Fruit fly (Drosophila melanogaster) whole organism, embryonic: ENCODE measurements around the gene slp1.
A peak's percentile ranks its signal among the peaks of the same experiment; 100 is the strongest.

ENCODE experiments used
- Adf1 ChIP-seq: fragments of 200-800 bp; sonication (Bioruptor generic); IDR thresholded peaks from 2 replicates; pipeline ENCODE4 v1.3.6; 2022; ENCODE audit warnings: missing biosample characterization, missing genetic modification characterization
- Antp ChIP-seq: fragments of 200-800 bp; sonication (Bioruptor generic); optimal IDR thresholded peaks from 3 replicates; lab custom pipeline; 2016; ENCODE audit warnings: missing biosample characterization, missing genetic modification characterization
- Atf3 ChIP-seq: fragments of 200-800 bp; sonication (Bioruptor generic); optimal IDR thresholded peaks from 3 replicates; lab custom pipeline; 2016; ENCODE audit warnings: missing biosample characterization, missing genetic modification characterization
- CG10366 ChIP-seq: fragments of 200-800 bp; sonication (Bioruptor generic); IDR thresholded peaks from 2 replicates; pipeline ENCODE4 v1.3.6; 2022; ENCODE audit warnings: missing biosample characterization, missing genetic modification characterization
- CG10979 ChIP-seq: fragments of 200-800 bp; sonication (Bioruptor generic); optimal IDR thresholded peaks from 2 replicates; lab custom pipeline; 2018; ENCODE audit warnings: missing biosample characterization, mild to moderate bottlenecking, missing genetic modification characterization, moderate library complexity
- CG12104 ChIP-seq: fragments of 200-800 bp; sonication (Bioruptor generic); optimal IDR thresholded peaks from 3 replicates; lab custom pipeline; 2016; ENCODE audit warnings: missing biosample characterization, missing genetic modification characterization
- CG12236 ChIP-seq: fragments of 200-800 bp; sonication (Bioruptor generic); optimal IDR thresholded peaks from 2 replicates; lab custom pipeline; 2016; ENCODE audit warnings: missing biosample characterization, missing genetic modification characterization
- CG12942 ChIP-seq: fragments of 200-800 bp; sonication (Bioruptor generic); optimal IDR thresholded peaks from 3 replicates; lab custom pipeline; 2016; ENCODE audit warnings: missing biosample characterization, missing genetic modification characterization
- CG15073 ChIP-seq: fragments of 200-800 bp; sonication (Bioruptor generic); optimal IDR thresholded peaks from 2 replicates; lab custom pipeline; 2016; ENCODE audit warnings: missing biosample characterization, missing genetic modification characterization
- CG1529 ChIP-seq: fragments of 200-800 bp; sonication (Bioruptor generic); optimal IDR thresholded peaks from 3 replicates; lab custom pipeline; 2018; ENCODE audit warnings: missing biosample characterization, missing genetic modification characterization
- CG17829 ChIP-seq: fragments of 200-800 bp; optimal IDR thresholded peaks from 2 replicates; lab custom pipeline; 2019; ENCODE audit warnings: missing biosample characterization, mild to moderate bottlenecking, missing genetic modification characterization, moderate library complexity
- CG18764 ChIP-seq: fragments of 200-800 bp; sonication (Bioruptor generic); optimal IDR thresholded peaks from 3 replicates; lab custom pipeline; 2016; ENCODE audit warnings: missing biosample characterization, missing genetic modification characterization
- CG4328 ChIP-seq: fragments of 200-800 bp; sonication (Bioruptor generic); optimal IDR thresholded peaks from 3 replicates; lab custom pipeline; 2017; ENCODE audit warnings: missing biosample characterization, missing genetic modification reagents, missing genetic modification characterization
- CG6813 ChIP-seq: fragments of 200-800 bp; sonication (Bioruptor generic); optimal IDR thresholded peaks from 2 replicates; lab custom pipeline; 2017; ENCODE audit warnings: missing biosample characterization, missing genetic modification characterization, mild to moderate bottlenecking, moderate library complexity, missing genetic modification reagents
- CG8089 ChIP-seq: fragments of 200-800 bp; sonication (Bioruptor generic); optimal IDR thresholded peaks from 3 replicates; lab custom pipeline; 2016; ENCODE audit warnings: missing biosample characterization, missing genetic modification characterization
- CG8944 ChIP-seq: fragments of 200-800 bp; sonication (Bioruptor generic); optimal IDR thresholded peaks from 3 replicates; lab custom pipeline; 2016; ENCODE audit warnings: missing biosample characterization, missing genetic modification characterization
- CG9797 ChIP-seq: fragments of 200-800 bp; sonication (Bioruptor generic); optimal IDR thresholded peaks from 3 replicates; lab custom pipeline; 2018; ENCODE audit warnings: missing biosample characterization, mild to moderate bottlenecking, missing genetic modification characterization
- CG9932 ChIP-seq: fragments of 200-800 bp; sonication (Bioruptor generic); IDR thresholded peaks from 2 replicates; pipeline ENCODE4 v1.3.6; 2022; ENCODE audit warnings: missing biosample characterization, missing genetic modification characterization
- HLHmδ ChIP-seq: fragments of 200-800 bp; sonication (Bioruptor generic); optimal IDR thresholded peaks from 2 replicates; lab custom pipeline; 2018; ENCODE audit warnings: missing biosample characterization, mild to moderate bottlenecking, missing genetic modification characterization, moderate library complexity
- Hand ChIP-seq: fragments of 200-800 bp; sonication (Bioruptor generic); optimal IDR thresholded peaks from 2 replicates; lab custom pipeline; 2017; ENCODE audit warnings: mild to moderate bottlenecking, missing biosample characterization, missing genetic modification reagents, missing genetic modification characterization
- Lim3 ChIP-seq: fragments of 200-800 bp; sonication (Bioruptor generic); IDR thresholded peaks from 2 replicates; pipeline ENCODE4 v1.3.6; 2022; ENCODE audit warnings: missing biosample characterization, missing genetic modification characterization
- Mad ChIP-seq: fragments of 200-800 bp; sonication (Bioruptor generic); optimal IDR thresholded peaks from 2 replicates; lab custom pipeline; 2016; ENCODE audit warnings: missing biosample characterization, missing genetic modification characterization
- Meics ChIP-seq: fragments of 200-800 bp; sonication (Bioruptor generic); optimal IDR thresholded peaks from 2 replicates; lab custom pipeline; 2017; ENCODE audit warnings: missing biosample characterization, mild to moderate bottlenecking, missing genetic modification characterization
- NFAT ChIP-seq: fragments of 200-800 bp; sonication (Bioruptor generic); IDR thresholded peaks from 2 replicates; pipeline ENCODE4 v1.3.6; 2022; ENCODE audit warnings: missing biosample characterization, missing genetic modification characterization
- Ptx1 ChIP-seq: fragments of 200-800 bp; sonication (Bioruptor generic); IDR thresholded peaks from 2 replicates; pipeline ENCODE4 v1.3.6; 2022; ENCODE audit warnings: missing biosample characterization, missing genetic modification characterization
- Spps ChIP-seq: fragments of 200-800 bp; sonication (Bioruptor generic); optimal IDR thresholded peaks from 2 replicates; lab custom pipeline; 2018; ENCODE audit warnings: missing biosample characterization, mild to moderate bottlenecking, missing genetic modification characterization
- Sry-δ ChIP-seq: fragments of 200-800 bp; sonication (Bioruptor generic); optimal IDR thresholded peaks from 2 replicates; lab custom pipeline; 2016; ENCODE audit warnings: missing biosample characterization, missing genetic modification characterization
- Ssrp ChIP-seq: fragments of 200-800 bp; sonication (Bioruptor generic); optimal IDR thresholded peaks from 2 replicates; lab custom pipeline; 2018; ENCODE audit warnings: missing biosample characterization, mild to moderate bottlenecking, missing genetic modification characterization, moderate library complexity
- Xbp1 ChIP-seq: fragments of 200-800 bp; sonication (Bioruptor generic); optimal IDR thresholded peaks from 3 replicates; lab custom pipeline; 2016; ENCODE audit warnings: missing biosample characterization, mild to moderate bottlenecking, missing genetic modification characterization
- cad ChIP-seq: fragments of >200 bp; optimal IDR thresholded peaks from 2 replicates; lab custom pipeline; 2017; ENCODE audit warnings: missing biosample characterization, missing genetic modification characterization
- cas ChIP-seq: fragments of 200-800 bp; sonication (Bioruptor generic); IDR thresholded peaks from 2 replicates; pipeline ENCODE4 v1.3.6; 2022; ENCODE audit warnings: missing biosample characterization, missing genetic modification characterization
- caup ChIP-seq: fragments of 200-800 bp; sonication (Bioruptor generic); optimal IDR thresholded peaks from 3 replicates; lab custom pipeline; 2017; ENCODE audit warnings: missing biosample characterization, mild to moderate bottlenecking, missing genetic modification characterization, moderate library complexity; ENCODE audit not compliant: severe bottlenecking
- chinmo ChIP-seq: fragments of 200-800 bp; sonication (Bioruptor generic); IDR thresholded peaks from 4 replicates; pipeline ENCODE4 v1.3.6; 2022; ENCODE audit warnings: missing biosample characterization, missing genetic modification characterization; ENCODE audit not compliant: partially characterized antibody
- chn ChIP-seq: fragments of 200-800 bp; sonication (Bioruptor generic); optimal IDR thresholded peaks from 2 replicates; lab custom pipeline; 2016; ENCODE audit warnings: missing biosample characterization, missing genetic modification characterization
- ftz-f1 ChIP-seq: fragments of 200-800 bp; sonication (Bioruptor generic); optimal IDR thresholded peaks from 2 replicates; lab custom pipeline; 2016; ENCODE audit warnings: missing biosample characterization, missing genetic modification characterization
- gcm ChIP-seq: fragments of 200-800 bp; sonication (Bioruptor generic); optimal IDR thresholded peaks from 2 replicates; lab custom pipeline; 2019; ENCODE audit warnings: missing biosample characterization, mild to moderate bottlenecking, missing genetic modification characterization, moderate library complexity
- hkb ChIP-seq, 2 experiments: fragments of 200-800 bp in 1 of 2; fragments of >200 bp in 1 of 2; sonication (Bioruptor generic) in 1 of 2; IDR thresholded peaks in 1 of 2; optimal IDR thresholded peaks in 1 of 2; 2 replicates each; pipeline versions ENCODE4 v1.3.6 to Lab custom; 2017 to 2022; ENCODE audit warnings: missing biosample characterization in 1 of 2, missing genetic modification characterization in 1 of 2
- ken ChIP-seq: fragments of 200-800 bp; sonication (Bioruptor generic); IDR thresholded peaks from 3 replicates; pipeline ENCODE4 v1.3.6; 2022; ENCODE audit warnings: missing biosample characterization, missing genetic modification characterization
- lov ChIP-seq, 2 experiments: fragments of 200-800 bp in 1 of 2; fragments of >200 bp in 1 of 2; sonication (Bioruptor generic) in 1 of 2; IDR thresholded peaks in 1 of 2; optimal IDR thresholded peaks in 1 of 2; 2 replicates in 1 of 2; 3 replicates in 1 of 2; pipeline versions ENCODE4 v1.3.6 to Lab custom; 2017 to 2022; ENCODE audit warnings: missing biosample characterization in 1 of 2, missing genetic modification characterization in 1 of 2
- odd ChIP-seq: fragments of 200-800 bp; sonication (Bioruptor generic); optimal IDR thresholded peaks from 2 replicates; lab custom pipeline; 2017; ENCODE audit warnings: missing biosample characterization, mild to moderate bottlenecking, missing genetic modification characterization
- peb ChIP-seq: fragments of 200-800 bp; sonication (Bioruptor generic); IDR thresholded peaks from 2 replicates; pipeline ENCODE4 v1.3.6; 2022; ENCODE audit warnings: missing biosample characterization, missing genetic modification characterization
- pnt ChIP-seq: fragments of 200-800 bp; sonication (Bioruptor generic); optimal IDR thresholded peaks from 3 replicates; lab custom pipeline; 2016; ENCODE audit warnings: missing biosample characterization, missing genetic modification characterization
- repo ChIP-seq: fragments of 200-800 bp; sonication (Bioruptor generic); optimal IDR thresholded peaks from 2 replicates; lab custom pipeline; 2016; ENCODE audit warnings: missing biosample characterization, missing genetic modification characterization
- sima ChIP-seq: fragments of 200-800 bp; sonication (Bioruptor generic); optimal IDR thresholded peaks from 2 replicates; lab custom pipeline; 2016; ENCODE audit warnings: missing biosample characterization, missing genetic modification characterization
- tin ChIP-seq: fragments of 200-800 bp; sonication (Bioruptor generic); optimal IDR thresholded peaks from 3 replicates; lab custom pipeline; 2016; ENCODE audit warnings: missing biosample characterization, missing genetic modification characterization
- vvl ChIP-seq: fragments of 200-800 bp; sonication (Bioruptor generic); IDR thresholded peaks from 2 replicates; pipeline ENCODE4 v1.3.6; 2022; ENCODE audit warnings: missing biosample characterization, missing genetic modification characterization
- wek ChIP-seq: fragments of 200-800 bp; sonication (Bioruptor generic); optimal IDR thresholded peaks from 3 replicates; lab custom pipeline; 2018; ENCODE audit warnings: missing biosample characterization, mild to moderate bottlenecking, missing genetic modification characterization, moderate library complexity
- zen2 ChIP-seq: fragments of 200-800 bp; sonication (Bioruptor generic); IDR thresholded peaks from 3 replicates; pipeline ENCODE4 v1.3.6; 2022; ENCODE audit warnings: missing biosample characterization, missing genetic modification characterization; ENCODE audit not compliant: partially characterized antibody
- zfh1 ChIP-seq: fragments of 200-800 bp; sonication (Bioruptor generic); IDR thresholded peaks from 3 replicates; pipeline ENCODE4 v1.3.6; 2022; ENCODE audit warnings: missing biosample characterization, missing genetic modification characterization

slp1 gene

DNA sequence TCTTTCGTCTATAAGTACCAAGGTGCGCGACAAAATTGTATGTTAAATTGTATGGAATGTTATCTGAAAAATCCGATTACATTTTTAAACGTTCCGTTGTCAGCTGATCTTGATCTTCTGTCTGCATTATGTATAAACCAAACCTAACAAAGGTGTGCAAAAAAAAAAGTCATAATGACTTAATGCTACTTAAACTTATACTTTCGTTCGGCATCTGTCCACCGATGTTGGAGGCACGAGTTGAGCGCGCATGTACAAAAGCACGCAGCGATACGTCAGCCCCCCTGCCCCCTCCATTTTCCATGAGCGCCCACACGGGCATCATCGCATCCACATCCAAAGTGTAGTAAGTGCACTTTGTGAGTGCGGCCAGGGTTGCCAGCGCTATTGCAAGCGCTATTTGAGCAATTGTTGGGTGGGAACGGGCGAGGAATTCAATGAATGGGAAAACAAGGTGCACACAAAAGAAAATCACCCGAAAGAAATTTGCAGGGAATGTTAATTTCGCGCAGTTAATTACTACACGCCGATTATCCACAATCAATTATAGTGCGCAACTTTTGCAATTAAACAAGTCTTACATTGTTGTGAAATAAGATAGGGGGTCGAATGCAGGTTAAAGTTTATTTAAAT lies 20.7 kb upstream of the slp1 start (continued):
- TF ChIP-seq Ptx1 = peak; percentile 98
- peak; percentile 98 for TF ChIP-seq CG12236
- peak; percentile 81 for TF ChIP-seq Adf1 (GFP tag; lab: Robert Waterston, UW)
- peak; percentile 61 for TF ChIP-seq ftz-f1
- TF ChIP-seq Hand (GFP tag; lab: Kevin White, UChicago) = peak; percentile 94
- TF ChIP-seq chn (GFP tag; lab: Kevin White, UChicago) = peak; percentile 97
- TF ChIP-seq CG12942 (GFP tag; lab: Kevin White, UChicago) = peak; percentile 95
- peak; percentile 97 for TF ChIP-seq wek
- TF ChIP-seq HLHmδ (GFP tag; lab: Kevin White, UChicago) = peak; percentile 54
- peak; percentile 98 for TF ChIP-seq Antp (GFP tag; lab: Kevin White, UChicago)
- TF ChIP-seq cas (GFP tag; lab: Robert Waterston, UW) = peak; percentile 82
- peak; percentile 96 for TF ChIP-seq Atf3 (GFP tag; lab: Kevin White, UChicago)
- peak; percentile 77 for TF ChIP-seq Sry-δ (GFP tag; lab: Kevin White, UChicago)
- peak; percentile 97 for TF ChIP-seq Meics (GFP tag; lab: Kevin White, UChicago)
- peak; percentile 98 for TF ChIP-seq CG10979 (tag; lab: Kevin White, UChicago)
- TF ChIP-seq CG4328 (GFP tag; lab: Kevin White, UChicago) = peak; percentile 97
- TF ChIP-seq CG1529 = peak; percentile 98
- TF ChIP-seq chinmo (GFP tag; lab: Robert Waterston, UW) = no peak
- peak; percentile 99 for TF ChIP-seq Ssrp
- TF ChIP-seq CG18764 (GFP tag; lab: Kevin White, UChicago) = peak; percentile 96
- TF ChIP-seq CG15073 (GFP tag; lab: Kevin White, UChicago) = peak; percentile 81
- TF ChIP-seq hkb (optimal IDR thresholded peaks at IDR 0.05; lab: Kevin White, UChicago) = no peak
- peak; percentile 99 for TF ChIP-seq hkb (GFP tag; IDR thresholded peaks at IDR 0.05; lab: Robert Waterston, UW)
- peak; percentile 96 for TF ChIP-seq CG12104 (GFP tag; lab: Kevin White, UChicago)
- peak; percentile 92 for TF ChIP-seq NFAT (GFP tag; lab: Robert Waterston, UW)
- peak; percentile 98 for TF ChIP-seq caup (GFP tag; lab: Kevin White, UChicago)
- TF ChIP-seq gcm = peak; percentile 98
- no peak for TF ChIP-seq cad (GFP tag; lab: Kevin White, UChicago)
- peak; percentile 97 for TF ChIP-seq CG8944 (GFP tag; lab: Kevin White, UChicago)
- TF ChIP-seq CG9932 (GFP tag; lab: Robert Waterston, UW) = peak; percentile 90
- TF ChIP-seq tin (GFP tag; lab: Kevin White, UChicago) = peak; percentile 97
- no peak for TF ChIP-seq zen2 (GFP tag; lab: Robert Waterston, UW)
- TF ChIP-seq CG17829 = peak; percentile 99
- TF ChIP-seq lov (optimal IDR thresholded peaks at IDR 0.05; lab: Kevin White, UChicago) = no peak
- peak; percentile 96 for TF ChIP-seq lov (GFP tag; IDR thresholded peaks at IDR 0.05; lab: Robert Waterston, UW)
- TF ChIP-seq Xbp1 (GFP tag; lab: Kevin White, UChicago) = peak; percentile 99
- TF ChIP-seq Lim3 (GFP tag; lab: Robert Waterston, UW) = peak; percentile 92
- TF ChIP-seq vvl (GFP tag; lab: Robert Waterston, UW) = peak; percentile 99
- TF ChIP-seq pnt (GFP tag; lab: Kevin White, UChicago) = peak; percentile 98
- TF ChIP-seq CG10366 (GFP tag; lab: Robert Waterston, UW) = peak; percentile 98
- TF ChIP-seq repo (GFP tag; lab: Kevin White, UChicago) = peak; percentile 98
- peak; percentile 96 for TF ChIP-seq peb
- TF ChIP-seq zfh1 = peak; percentile 97
- peak; percentile 98 for TF ChIP-seq CG6813 (GFP tag; lab: Kevin White, UChicago)
- peak; percentile 95 for TF ChIP-seq CG8089 (GFP tag; lab: Kevin White, UChicago)
- peak; percentile 97 for TF ChIP-seq sima (GFP tag; lab: Kevin White, UChicago)
- TF ChIP-seq CG9797 (GFP tag; lab: Kevin White, UChicago) = peak; percentile 70
- peak; percentile 99 for TF ChIP-seq Spps (tag; lab: Kevin White, UChicago)
- peak; percentile 96 for TF ChIP-seq odd (GFP tag; lab: Kevin White, UChicago)
- peak; percentile 97 for TF ChIP-seq Mad (GFP tag; lab: Kevin White, UChicago)
- peak; percentile 98 for TF ChIP-seq ken (GFP tag; lab: Robert Waterston, UW)
